Fruit fly (Drosophila melanogaster) whole organism, embryonic: Measurements from ENCODE around the gene Src64B.

Experiments
- Asciz ChIP-seq: fragments of 200-800 bp; sonication (Bioruptor generic); optimal IDR thresholded peaks from 2 replicates; lab custom pipeline; 2017; ENCODE audit warnings: missing biosample characterization, mild to moderate bottlenecking, missing genetic modification characterization, missing genetic modification reagents
- B-H1 ChIP-seq: fragments of 200-800 bp; sonication (Bioruptor generic); IDR thresholded peaks from 3 replicates; pipeline ENCODE4 v1.3.6; 2022; ENCODE audit warnings: missing biosample characterization, missing genetic modification characterization
- Bdp1 ChIP-seq: fragments of 200-800 bp; sonication (Bioruptor generic); optimal IDR thresholded peaks from 3 replicates; lab custom pipeline; 2016; ENCODE audit warnings: missing biosample characterization, missing genetic modification characterization
- CG10654 ChIP-seq: fragments of 200-800 bp; sonication (Bioruptor generic); optimal IDR thresholded peaks from 2 replicates; lab custom pipeline; 2016; ENCODE audit warnings: missing biosample characterization, missing genetic modification characterization
- CG10959 ChIP-seq: fragments of 200-800 bp; sonication (Bioruptor generic); IDR thresholded peaks from 2 replicates; pipeline ENCODE4 v1.3.6; 2022; ENCODE audit warnings: missing biosample characterization, missing genetic modification characterization
- CG12769 ChIP-seq: fragments of 200-800 bp; sonication (Bioruptor generic); optimal IDR thresholded peaks from 2 replicates; lab custom pipeline; 2019; ENCODE audit warnings: missing biosample characterization, mild to moderate bottlenecking, missing genetic modification characterization, moderate library complexity
- CG13424 ChIP-seq: fragments of 200-800 bp; sonication (Bioruptor generic); optimal IDR thresholded peaks from 2 replicates; lab custom pipeline; 2019; ENCODE audit warnings: missing biosample characterization, mild to moderate bottlenecking, missing genetic modification characterization, moderate library complexity
- CG14667 ChIP-seq: fragments of 200-800 bp; sonication (Bioruptor generic); IDR thresholded peaks from 2 replicates; pipeline ENCODE4 v1.3.6; 2022; ENCODE audit warnings: missing biosample characterization, missing genetic modification characterization
- CG1603 ChIP-seq: fragments of 200-800 bp; sonication (Bioruptor generic); optimal IDR thresholded peaks from 2 replicates; lab custom pipeline; 2019; ENCODE audit warnings: missing biosample characterization, mild to moderate bottlenecking, missing genetic modification characterization, moderate library complexity
- CG17359 ChIP-seq: fragments of 200-800 bp; sonication (Bioruptor generic); optimal IDR thresholded peaks from 3 replicates; lab custom pipeline; 2018; ENCODE audit warnings: missing biosample characterization, mild to moderate bottlenecking, missing genetic modification characterization, moderate library complexity
- CG3065 ChIP-seq: fragments of 200-800 bp; sonication (Bioruptor generic); optimal IDR thresholded peaks from 2 replicates; lab custom pipeline; 2016; ENCODE audit warnings: missing biosample characterization, missing genetic modification characterization
- CG3281 ChIP-seq: fragments of 200-800 bp; sonication (Bioruptor generic); optimal IDR thresholded peaks from 3 replicates; lab custom pipeline; 2017; ENCODE audit warnings: missing biosample characterization, mild to moderate bottlenecking, missing genetic modification characterization
- CG3407 ChIP-seq: fragments of 200-800 bp; sonication (Bioruptor generic); optimal IDR thresholded peaks from 2 replicates; lab custom pipeline; 2018; ENCODE audit warnings: missing biosample characterization, mild to moderate bottlenecking, missing genetic modification characterization
- CG34422 ChIP-seq: fragments of 200-800 bp; sonication (Bioruptor generic); IDR thresholded peaks from 3 replicates; pipeline ENCODE4 v1.3.6; 2022; ENCODE audit warnings: missing biosample characterization, missing genetic modification characterization
- CG42726 ChIP-seq: fragments of 200-800 bp; sonication (Bioruptor generic); IDR thresholded peaks from 2 replicates; pipeline ENCODE4 v1.3.6; 2022; ENCODE audit warnings: missing biosample characterization, missing genetic modification characterization; ENCODE audit not compliant: partially characterized antibody
- CG43689 ChIP-seq: fragments of 200-800 bp; sonication (Bioruptor generic); IDR thresholded peaks from 2 replicates; pipeline ENCODE4 v1.3.6; 2022; ENCODE audit warnings: missing biosample characterization, missing genetic modification characterization
- CG4404 ChIP-seq: fragments of 200-800 bp; sonication (Bioruptor generic); IDR thresholded peaks from 2 replicates; pipeline ENCODE4 v1.3.6; 2022; ENCODE audit warnings: missing biosample characterization, missing genetic modification characterization
- CG5180 ChIP-seq: fragments of 200-800 bp; sonication (Bioruptor generic); optimal IDR thresholded peaks from 3 replicates; lab custom pipeline; 2017; ENCODE audit warnings: missing biosample characterization, missing genetic modification characterization, mild to moderate bottlenecking, moderate library complexity, missing genetic modification reagents
- CG6683 ChIP-seq: fragments of 200-800 bp; sonication (Bioruptor generic); optimal IDR thresholded peaks from 2 replicates; lab custom pipeline; 2017; ENCODE audit warnings: missing biosample characterization, mild to moderate bottlenecking, missing genetic modification characterization, missing genetic modification reagents
- CG7271 ChIP-seq: fragments of 200-800 bp; sonication (Bioruptor generic); optimal IDR thresholded peaks from 2 replicates; lab custom pipeline; 2018; ENCODE audit warnings: missing biosample characterization, mild to moderate bottlenecking, missing genetic modification characterization, moderate library complexity
- CG8388 ChIP-seq: fragments of 200-800 bp; sonication (Bioruptor generic); optimal IDR thresholded peaks from 2 replicates; lab custom pipeline; 2019; ENCODE audit warnings: missing biosample characterization, mild to moderate bottlenecking, missing genetic modification characterization, moderate library complexity
- D ChIP-seq, 2 experiments: fragments of 200-800 bp in 1 of 2; fragments of >200 bp in 1 of 2; sonication (Bioruptor generic) in 1 of 2; optimal IDR thresholded peaks; 2 replicates in 1 of 2; 3 replicates in 1 of 2; lab custom pipeline; 2017; ENCODE audit warnings: mild to moderate bottlenecking in 1 of 2, missing biosample characterization in 1 of 2, missing genetic modification characterization in 1 of 2, missing genetic modification reagents in 1 of 2
- Dbx ChIP-seq: fragments of 200-800 bp; sonication (Bioruptor generic); IDR thresholded peaks from 3 replicates; pipeline ENCODE4 v1.3.6; 2022; ENCODE audit warnings: missing biosample characterization, missing genetic modification characterization
- Dll ChIP-seq: fragments of 200-800 bp; sonication (Bioruptor generic); IDR thresholded peaks from 4 replicates; pipeline ENCODE4 v1.3.6; 2022; ENCODE audit warnings: missing biosample characterization, missing genetic modification characterization; ENCODE audit not compliant: partially characterized antibody
- HLHmδ ChIP-seq: fragments of 200-800 bp; sonication (Bioruptor generic); optimal IDR thresholded peaks from 2 replicates; lab custom pipeline; 2018; ENCODE audit warnings: missing biosample characterization, mild to moderate bottlenecking, missing genetic modification characterization, moderate library complexity
- Hr3 ChIP-seq: fragments of 200-800 bp; sonication (Bioruptor generic); optimal IDR thresholded peaks from 3 replicates; lab custom pipeline; 2016; ENCODE audit warnings: missing biosample characterization, missing genetic modification characterization
- Hsf ChIP-seq: fragments of 200-800 bp; sonication (Bioruptor generic); optimal IDR thresholded peaks from 3 replicates; lab custom pipeline; 2016; ENCODE audit warnings: missing biosample characterization, missing genetic modification characterization
- MESR4 ChIP-seq: fragments of 200-800 bp; sonication (Bioruptor generic); optimal IDR thresholded peaks from 2 replicates; lab custom pipeline; 2018; ENCODE audit warnings: missing biosample characterization, mild to moderate bottlenecking, missing genetic modification characterization, moderate library complexity
- Oli ChIP-seq: fragments of 200-800 bp; sonication (Bioruptor generic); optimal IDR thresholded peaks from 2 replicates; lab custom pipeline; 2018; ENCODE audit warnings: missing biosample characterization, mild to moderate bottlenecking, missing genetic modification characterization, moderate library complexity
- Ptx1 ChIP-seq: fragments of 200-800 bp; sonication (Bioruptor generic); IDR thresholded peaks from 2 replicates; pipeline ENCODE4 v1.3.6; 2022; ENCODE audit warnings: missing biosample characterization, missing genetic modification characterization
- Stat92E ChIP-seq, 3 experiments: fragments of >200 bp in 2 of 3; fragments of 200-800 bp in 1 of 3; sonication (Bioruptor generic) in 1 of 3; optimal IDR thresholded peaks; 2 replicates each; lab custom pipeline; 2017 to 2019; ENCODE audit warnings: missing biosample characterization in 3 of 3, missing genetic modification characterization in 3 of 3, mild to moderate bottlenecking in 1 of 3, moderate library complexity in 1 of 3
- ac ChIP-seq: fragments of 200-800 bp; sonication (Bioruptor generic); optimal IDR thresholded peaks from 3 replicates; lab custom pipeline; 2017; ENCODE audit warnings: missing biosample characterization, mild to moderate bottlenecking, missing genetic modification characterization
- ase ChIP-seq: fragments of 200-800 bp; sonication (Bioruptor generic); IDR thresholded peaks from 3 replicates; pipeline ENCODE4 v1.3.6; 2022; ENCODE audit warnings: missing biosample characterization, missing genetic modification characterization
- crp ChIP-seq, 2 experiments: fragments of 200-800 bp; sonication (Bioruptor generic); optimal IDR thresholded peaks; 2 replicates in 1 of 2; 3 replicates in 1 of 2; lab custom pipeline; 2017; ENCODE audit warnings: missing biosample characterization in 2 of 2, missing genetic modification characterization in 2 of 2, mild to moderate bottlenecking in 1 of 2, moderate library complexity in 1 of 2
- cwo ChIP-seq: fragments of 200-800 bp; sonication (Bioruptor generic); optimal IDR thresholded peaks from 3 replicates; lab custom pipeline; 2017; ENCODE audit warnings: missing biosample characterization, missing genetic modification characterization, mild to moderate bottlenecking, moderate library complexity, missing genetic modification reagents
- fd102C ChIP-seq: fragments of 200-800 bp; sonication (Bioruptor generic); optimal IDR thresholded peaks from 2 replicates; lab custom pipeline; 2018; ENCODE audit warnings: missing biosample characterization, mild to moderate bottlenecking, missing genetic modification characterization, moderate library complexity
- fd64A ChIP-seq: fragments of 200-800 bp; sonication (Bioruptor generic); optimal IDR thresholded peaks from 3 replicates; lab custom pipeline; 2018; ENCODE audit warnings: missing biosample characterization, mild to moderate bottlenecking, missing genetic modification characterization
- hth ChIP-seq: fragments of >200 bp; optimal IDR thresholded peaks from 2 replicates; lab custom pipeline; 2017; ENCODE audit warnings: inconsistent platforms
- knrl ChIP-seq: fragments of 200-800 bp; sonication (Bioruptor generic); IDR thresholded peaks from 3 replicates; pipeline ENCODE4 v1.3.6; 2022; ENCODE audit warnings: missing biosample characterization, missing genetic modification characterization; ENCODE audit not compliant: partially characterized antibody
- mld ChIP-seq: fragments of 200-800 bp; sonication (Bioruptor generic); IDR thresholded peaks from 3 replicates; pipeline ENCODE4 v1.3.6; 2022; ENCODE audit warnings: missing biosample characterization, missing genetic modification characterization; ENCODE audit not compliant: partially characterized antibody
- oc ChIP-seq: fragments of 200-800 bp; sonication (Bioruptor generic); optimal IDR thresholded peaks from 2 replicates; lab custom pipeline; 2018; ENCODE audit warnings: missing biosample characterization, mild to moderate bottlenecking, missing genetic modification characterization, moderate library complexity
- pan ChIP-seq, 4 experiments: fragments of >200 bp in 3 of 4; fragments of 200-800 bp in 1 of 4; sonication (Bioruptor generic) in 1 of 4; optimal IDR thresholded peaks in 3 of 4; IDR thresholded peaks in 1 of 4; 2 replicates each; pipeline versions ENCODE4 v1.3.6 to Lab custom; 2017 to 2022; ENCODE audit warnings: missing biosample characterization in 2 of 4, missing genetic modification characterization in 2 of 4, mixed read lengths in 1 of 4
- pb ChIP-seq: fragments of 200-800 bp; sonication (Bioruptor generic); optimal IDR thresholded peaks from 3 replicates; lab custom pipeline; 2016; ENCODE audit warnings: missing biosample characterization, missing genetic modification characterization
- row ChIP-seq: fragments of 200-800 bp; sonication (Bioruptor generic); IDR thresholded peaks from 3 replicates; pipeline ENCODE4 v1.3.6; 2022; ENCODE audit warnings: missing biosample characterization, missing genetic modification characterization
- sens ChIP-seq: fragments of 200-800 bp; sonication (Bioruptor generic); peaks from one replicate; lab custom pipeline; 2016; ENCODE audit warnings: missing biosample characterization, missing genetic modification characterization
- wdn ChIP-seq: fragments of 200-800 bp; sonication (Bioruptor generic); IDR thresholded peaks from 2 replicates; pipeline ENCODE4 v1.3.6; 2022; ENCODE audit warnings: missing biosample characterization, missing genetic modification characterization
- zfh1 ChIP-seq: fragments of 200-800 bp; sonication (Bioruptor generic); IDR thresholded peaks from 3 replicates; pipeline ENCODE4 v1.3.6; 2022; ENCODE audit warnings: missing biosample characterization, missing genetic modification characterization

The Src64B gene

dm6 chr3L:4613846-4614247 lies 12.1 kb downstream of the Src64B start (continued):
- no peak for TF ChIP-seq cwo (GFP tag; lab: Kevin White, UChicago)
- TF ChIP-seq CG34422 (GFP tag; lab: Robert Waterston, UW): no peak
- TF ChIP-seq Stat92E (GFP tag; optimal IDR thresholded peaks at IDR 0.05; lab: Kevin White, UChicago): no peak
- peak; percentile 34 for TF ChIP-seq HLHmδ (GFP tag; lab: Kevin White, UChicago)
- TF ChIP-seq CG10959 (GFP tag; lab: Robert Waterston, UW): 0 out of 2 replicates have a peak, but pooled peaks have one; percentile 12
- TF ChIP-seq Dbx (GFP tag; lab: Robert Waterston, UW): no peak
- TF ChIP-seq CG7271 (tag; lab: Kevin White, UChicago): no peak
- TF ChIP-seq, all 482 proteins: peak for 85

- TF ChIP-seq row (GFP tag; lab: Robert Waterston, UW) (peak; percentile 96), sens (GFP tag; lab: Kevin White, UChicago) (peak; percentile 99), fd102C (GFP tag; lab: Kevin White, UChicago) (peak; percentile 78), CG8388 (GFP tag; lab: Kevin White, UChicago) (peak; percentile 87), wdn (GFP tag; lab: Robert Waterston, UW) (no peak; the same call in 1 of the 2 replicates), mld (no peak), MESR4 (GFP tag; lab: Kevin White, UChicago) (peak; percentile 30), oc (peak; percentile 94), CG13424 (tag; lab: Kevin White, UChicago) (peak; percentile 93), ase (GFP tag; lab: Robert Waterston, UW) (peak; percentile 96), CG14667 (GFP tag; lab: Robert Waterston, UW) (peak; percentile 87), Hsf (GFP tag; lab: Kevin White, UChicago) (peak; percentile 91), CG3065 (GFP tag; lab: Kevin White, UChicago) (peak; percentile 80), Dll (GFP tag; lab: Robert Waterston, UW) (no peak), D (optimal IDR thresholded peaks at IDR 0.05; lab: Kevin White, UChicago) (no peak), D (GFP tag; optimal IDR thresholded peaks at IDR 0.05; lab: Kevin White, UChicago) (peak; percentile 95), CG4404 (peak; percentile 87), B-H1 (GFP tag; lab: Robert Waterston, UW) (peak; percentile 91), CG6683 (GFP tag; lab: Kevin White, UChicago) (peak; percentile 89), pan (optimal IDR thresholded peaks at IDR 0.05; lab: Kevin White, UChicago) (peak in 1 of 2 experiments; percentile 55), pan (GFP tag; optimal IDR thresholded peaks at IDR 0.05 in 1 of 2, IDR thresholded peaks at IDR 0.05 in 1 of 2) (peak in 1 of 2 experiments; percentile 97), Oli (tag; lab: Kevin White, UChicago) (peak; percentile 93), CG1603 (tag; lab: Kevin White, UChicago) (peak; percentile 70), knrl (GFP tag; lab: Robert Waterston, UW) (no peak), ac (peak; percentile 87), CG43689 (GFP tag; lab: Robert Waterston, UW) (peak; percentile 83), CG10654 (GFP tag; lab: Kevin White, UChicago) (peak; percentile 91), fd64A (GFP tag; lab: Kevin White, UChicago) (peak; percentile 96), zfh1 (peak; percentile 95), Hr3 (GFP tag; lab: Kevin White, UChicago) (peak; percentile 90), CG17359 (tag; lab: Kevin White, UChicago) (peak; percentile 97), hth (lab: Kevin White, UChicago) (no peak), CG3407 (GFP tag; lab: Kevin White, UChicago) (peak; percentile 88), CG5180 (GFP tag; lab: Kevin White, UChicago) (peak; percentile 87), CG42726 (no peak), CG3281 (GFP tag; lab: Kevin White, UChicago) (peak; percentile 88), crp (GFP tag; optimal IDR thresholded peaks at IDR 0.05; lab: Kevin White, UChicago) (peak in 1 of 2 experiments; percentile 52), Ptx1 (GFP tag; lab: Robert Waterston, UW) (peak; percentile 94), pb (GFP tag; lab: Kevin White, UChicago) (peak; percentile 83), Asciz (peak; percentile 98), CG12769 (peak; percentile 81), Bdp1 (GFP tag; lab: Kevin White, UChicago) (peak; percentile 67)
These were observed 12.9 kb downstream of the Src64B start for dm6 chr3L:4613083-4613482.
